Worm (Caenorhabditis elegans) whole organism, L1 larva: ENCODE data around the gene K03H9.3.
A peak's percentile ranks its signal among the peaks of the same experiment; 100 is the strongest.

Experiments used
- F16B12.6 ChIP-seq: fragments of 150-350 bp; optimal IDR thresholded peaks from 2 replicates; lab custom pipeline; 2014; ENCODE audit warnings: missing biosample characterization, missing genetic modification characterization
- Y116A8C.19 ChIP-seq: sonication (generic microtip); optimal IDR thresholded peaks from 2 replicates; lab custom pipeline; 2016; ENCODE audit warnings: missing compliant biosample characterization, missing genetic modification characterization, borderline replicate concordance
- aly-2 ChIP-seq: fragments of 150-350 bp; optimal IDR thresholded peaks from 2 replicates; lab custom pipeline; 2014; ENCODE audit warnings: missing biosample characterization, missing genetic modification characterization
- ama-1 ChIP-seq: fragments of 150-350 bp; optimal IDR thresholded peaks from 2 replicates; lab custom pipeline; 2014
- blmp-1 ChIP-seq: fragments of 150-350 bp; optimal IDR thresholded peaks from 2 replicates; lab custom pipeline; 2014; ENCODE audit warnings: missing biosample characterization, missing genetic modification characterization
- ceh-63 ChIP-seq: fragments of 200-800 bp; sonication (Bioruptor generic); optimal IDR thresholded peaks from 2 replicates; lab custom pipeline; 2018; ENCODE audit warnings: mild to moderate bottlenecking, missing genetic modification characterization, missing compliant biosample characterization
- ceh-8 ChIP-seq: fragments of 200-800 bp; sonication (Bioruptor generic); optimal IDR thresholded peaks from 2 replicates; lab custom pipeline; 2018; ENCODE audit warnings: mild to moderate bottlenecking, missing genetic modification characterization, moderate library complexity, missing compliant biosample characterization
- ceh-90 ChIP-seq: sonication (generic microtip); optimal IDR thresholded peaks from 2 replicates; lab custom pipeline; 2016; ENCODE audit warnings: missing genetic modification characterization, missing compliant biosample characterization
- ces-1 ChIP-seq: fragments of 150-350 bp; optimal IDR thresholded peaks from 2 replicates; lab custom pipeline; 2014; ENCODE audit warnings: missing biosample characterization, missing genetic modification reagents, missing genetic modification characterization
- dsc-1 ChIP-seq: sonication (generic microtip); optimal IDR thresholded peaks from 2 replicates; lab custom pipeline; 2016; ENCODE audit warnings: mild to moderate bottlenecking, missing genetic modification characterization, missing compliant biosample characterization
- efl-1 ChIP-seq, 4 experiments: fragments of 150-350 bp; optimal IDR thresholded peaks in 3 of 4; peaks in 1 of 4; 1 replicate in 1 of 4; 2 replicates in 3 of 4; lab custom pipeline; 2014; ENCODE audit warnings: missing biosample characterization in 2 of 4, missing genetic modification characterization in 2 of 4, missing genetic modification reagents in 2 of 4
- efl-3 ChIP-seq: fragments of 200-800 bp; sonication (Bioruptor generic); optimal IDR thresholded peaks from 2 replicates; lab custom pipeline; 2018; ENCODE audit warnings: mild to moderate bottlenecking, missing genetic modification characterization, missing compliant biosample characterization
- egl-27 ChIP-seq, 2 experiments: fragments of 150-350 bp in 1 of 2; sonication (generic microtip); optimal IDR thresholded peaks; 3 replicates each; lab custom pipeline; 2017 to 2018; ENCODE audit warnings: missing biosample characterization in 2 of 2, missing genetic modification characterization in 2 of 2, missing genetic modification reagents in 2 of 2
- elt-2 ChIP-seq: sonication (generic microtip); optimal IDR thresholded peaks from 2 replicates; lab custom pipeline; 2016; ENCODE audit warnings: missing genetic modification characterization, mild to moderate bottlenecking, inconsistent platforms, missing compliant biosample characterization, missing genetic modification reagents
- fkh-10 ChIP-seq: sonication (generic microtip); optimal IDR thresholded peaks from 2 replicates; lab custom pipeline; 2017; ENCODE audit warnings: missing biosample characterization, missing genetic modification reagents, missing genetic modification characterization
- fkh-4 ChIP-seq: sonication (generic microtip); optimal IDR thresholded peaks from 2 replicates; lab custom pipeline; 2016; ENCODE audit warnings: missing compliant biosample characterization, missing genetic modification characterization, borderline replicate concordance
- hlh-4 ChIP-seq: sonication (generic microtip); optimal IDR thresholded peaks from 2 replicates; lab custom pipeline; 2016; ENCODE audit warnings: mild to moderate bottlenecking, missing genetic modification characterization, missing compliant biosample characterization
- hpl-2 ChIP-seq: fragments of 150-350 bp; optimal IDR thresholded peaks from 2 replicates; lab custom pipeline; 2014; ENCODE audit warnings: missing biosample characterization, missing genetic modification reagents, missing genetic modification characterization
- irx-1 ChIP-seq: sonication (generic microtip); optimal IDR thresholded peaks from 2 replicates; lab custom pipeline; 2016; ENCODE audit warnings: missing genetic modification characterization, missing compliant biosample characterization
- isw-1 ChIP-seq: fragments of 200-800 bp; sonication (Bioruptor generic); IDR thresholded peaks from 2 replicates; pipeline ENCODE4 v1.3.6; 2022; ENCODE audit warnings: missing genetic modification characterization, missing compliant biosample characterization
- jun-1 ChIP-seq: fragments of 150-350 bp; optimal IDR thresholded peaks from 2 replicates; lab custom pipeline; 2014; ENCODE audit warnings: missing biosample characterization, missing genetic modification reagents, missing genetic modification characterization
- lin-13 ChIP-seq: fragments of 150-350 bp; optimal IDR thresholded peaks from 2 replicates; lab custom pipeline; 2014; ENCODE audit warnings: missing biosample characterization, missing genetic modification reagents, missing genetic modification characterization
- lin-14 ChIP-seq: fragments of 200-800 bp; sonication (Bioruptor generic); optimal IDR thresholded peaks from 2 replicates; lab custom pipeline; 2018; ENCODE audit warnings: mild to moderate bottlenecking, missing genetic modification characterization, moderate library complexity, missing compliant biosample characterization
- lin-35 ChIP-seq, 2 experiments: fragments of 150-350 bp; optimal IDR thresholded peaks; 2 replicates each; lab custom pipeline; 2014; ENCODE audit warnings: missing biosample characterization in 2 of 2, missing genetic modification characterization in 2 of 2, missing genetic modification reagents in 2 of 2
- lin-39 ChIP-seq: fragments of 150-350 bp; optimal IDR thresholded peaks from 2 replicates; lab custom pipeline; 2014; ENCODE audit warnings: missing biosample characterization, missing genetic modification reagents, missing genetic modification characterization
- nhr-11 ChIP-seq: fragments of 150-350 bp; optimal IDR thresholded peaks from 2 replicates; lab custom pipeline; 2014; ENCODE audit warnings: missing biosample characterization, missing genetic modification characterization
- nhr-20 ChIP-seq: sonication (generic microtip); optimal IDR thresholded peaks from 2 replicates; lab custom pipeline; 2016; ENCODE audit warnings: mild to moderate bottlenecking, missing genetic modification characterization, missing compliant biosample characterization
- nhr-237 ChIP-seq: fragments of 150-350 bp; optimal IDR thresholded peaks from 2 replicates; lab custom pipeline; 2014; ENCODE audit warnings: missing biosample characterization, missing genetic modification characterization
- nhr-28 ChIP-seq: fragments of 150-350 bp; optimal IDR thresholded peaks from 2 replicates; lab custom pipeline; 2014; ENCODE audit warnings: missing biosample characterization, missing genetic modification characterization
- nhr-71 ChIP-seq: sonication (generic microtip); optimal IDR thresholded peaks from 2 replicates; lab custom pipeline; 2016; ENCODE audit warnings: mild to moderate bottlenecking, missing genetic modification characterization, moderate library complexity, missing compliant biosample characterization
- nhr-85 ChIP-seq: sonication (generic microtip); peaks from one replicate; lab custom pipeline; 2016; ENCODE audit warnings: missing genetic modification characterization, inconsistent platforms, missing compliant biosample characterization
- nhr-90 ChIP-seq: sonication (generic microtip); optimal IDR thresholded peaks from 2 replicates; lab custom pipeline; 2016; ENCODE audit warnings: mild to moderate bottlenecking, missing genetic modification characterization, missing compliant biosample characterization; ENCODE audit not compliant: poor library complexity
- pag-3 ChIP-seq: sonication (generic microtip); optimal IDR thresholded peaks from 2 replicates; lab custom pipeline; 2017; ENCODE audit warnings: missing genetic modification characterization, mild to moderate bottlenecking, missing compliant biosample characterization, antibody characterized with exemption, borderline replicate concordance; ENCODE audit not compliant: insufficient read depth
- pax-3 ChIP-seq: fragments of 200-800 bp; sonication (Bioruptor generic); optimal IDR thresholded peaks from 2 replicates; lab custom pipeline; 2018; ENCODE audit warnings: mild to moderate bottlenecking, missing genetic modification characterization, moderate library complexity, missing compliant biosample characterization
- pqm-1 ChIP-seq: sonication (generic microtip); optimal IDR thresholded peaks from 3 replicates; lab custom pipeline; 2017; ENCODE audit warnings: missing biosample characterization, missing genetic modification characterization
- rnt-1 ChIP-seq: sonication (generic microtip); optimal IDR thresholded peaks from 2 replicates; lab custom pipeline; 2016; ENCODE audit warnings: mild to moderate bottlenecking, missing genetic modification characterization, moderate library complexity, missing compliant biosample characterization
- snu-23 ChIP-seq: sonication (generic microtip); optimal IDR thresholded peaks from 2 replicates; lab custom pipeline; 2016; ENCODE audit warnings: missing genetic modification characterization, missing compliant biosample characterization
- sup-37 ChIP-seq: fragments of 200-800 bp; sonication (Bioruptor generic); optimal IDR thresholded peaks from 2 replicates; lab custom pipeline; 2018; ENCODE audit warnings: mild to moderate bottlenecking, missing genetic modification characterization, missing compliant biosample characterization
- swsn-7 ChIP-seq: sonication (generic microtip); optimal IDR thresholded peaks from 2 replicates; lab custom pipeline; 2016; ENCODE audit warnings: missing genetic modification characterization, missing compliant biosample characterization
- unc-62 ChIP-seq: fragments of 150-350 bp; optimal IDR thresholded peaks from 2 replicates; lab custom pipeline; 2014; ENCODE audit warnings: missing biosample characterization, missing genetic modification reagents, missing genetic modification characterization
- unc-86 ChIP-seq: sonication (generic microtip); optimal IDR thresholded peaks from 2 replicates; lab custom pipeline; 2016; ENCODE audit warnings: missing genetic modification characterization, missing compliant biosample characterization
- unc-98 ChIP-seq: fragments of 200-800 bp; sonication (Bioruptor generic); IDR thresholded peaks from 2 replicates; pipeline ENCODE4 v1.3.6; 2022; ENCODE audit warnings: missing genetic modification characterization, missing compliant biosample characterization
- zip-4 ChIP-seq: fragments of 200-800 bp; sonication (Bioruptor generic); optimal IDR thresholded peaks from 2 replicates; lab custom pipeline; 2018; ENCODE audit warnings: mild to moderate bottlenecking, missing genetic modification characterization, moderate library complexity, missing compliant biosample characterization

K03H9.3 gene

DNA sequence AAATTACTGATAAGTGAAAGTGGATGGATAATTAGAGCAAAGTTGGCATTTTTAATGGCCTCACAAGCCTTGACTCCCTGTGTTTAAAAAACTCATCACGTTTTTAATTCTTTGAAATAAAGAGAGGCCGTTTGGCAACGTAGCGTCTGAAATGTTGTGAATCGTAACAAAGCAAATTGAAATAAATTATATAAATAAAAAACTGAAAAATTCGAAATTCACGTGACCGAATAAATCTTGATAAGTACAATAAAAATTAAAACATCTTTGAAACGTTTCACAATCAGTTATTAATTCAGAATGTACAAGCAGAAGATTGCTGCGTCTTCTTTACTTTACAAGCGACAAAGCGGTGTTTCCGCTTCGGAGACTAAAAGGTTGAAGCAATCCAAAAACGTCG lies at the start of gene K03H9.3:
TSS of gene K03H9.3 (plus strand) at position 301 of the 400 bp plus-strand sequence.
- TF ChIP-seq unc-98 (GFP tag; lab: Robert Waterston, UW) (no peak), irx-1 (tag; lab: Kevin White, UChicago) (no peak), ces-1 (no peak), isw-1 (GFP tag; lab: Robert Waterston, UW) (no peak), nhr-11 (tag; lab: Kevin White, UChicago) (no peak), lin-39 (tag; lab: Kevin White, UChicago) (no peak)

DNA sequence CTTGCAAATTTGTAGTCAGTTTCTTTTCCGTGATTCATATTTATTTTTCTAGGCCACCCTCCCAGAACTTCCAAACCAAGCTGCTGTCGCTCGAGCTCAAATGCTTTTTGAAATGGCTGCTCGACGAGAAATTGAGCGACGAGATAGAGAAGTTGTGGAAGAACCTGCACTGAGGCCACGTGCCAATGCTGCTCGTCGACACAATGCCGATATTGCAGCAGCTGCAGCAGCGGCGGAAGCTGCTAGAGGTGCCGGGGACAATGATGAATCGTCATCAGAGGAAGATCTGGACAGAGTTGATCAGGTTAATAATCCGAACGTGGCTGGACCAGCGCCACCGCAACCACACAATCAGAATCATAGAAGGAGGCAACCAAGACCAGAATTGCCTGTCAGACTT lies 49.6 kb upstream of the K03H9.3 start:
- TF ChIP-seq zip-4 (no peak), ama-1 (lab: Kevin White, UChicago) (no peak), ceh-63 (no peak), nhr-71 (tag; lab: Kevin White, UChicago) (no peak), ces-1 (no peak), pax-3 (tag; lab: Kevin White, UChicago) (no peak), lin-14 (GFP tag; lab: Kevin White, UChicago) (no peak), unc-62 (GFP tag; lab: Kevin White, UChicago) (no peak), nhr-237 (no peak), Y116A8C.19 (tag; lab: Kevin White, UChicago) (no peak), nhr-20 (tag; lab: Kevin White, UChicago) (no peak), dsc-1 (tag; lab: Kevin White, UChicago) (no peak), isw-1 (GFP tag; lab: Robert Waterston, UW) (no peak), ceh-90 (tag; lab: Kevin White, UChicago) (no peak), nhr-28 (tag; lab: Kevin White, UChicago) (no peak), aly-2 (tag; lab: Kevin White, UChicago) (no peak), lin-35 (GFP tag; optimal IDR thresholded peaks at IDR 0.05; lab: Kevin White, UChicago) (no peak), elt-2 (no peak), snu-23 (GFP tag; lab: Kevin White, UChicago) (no peak)

DNA sequence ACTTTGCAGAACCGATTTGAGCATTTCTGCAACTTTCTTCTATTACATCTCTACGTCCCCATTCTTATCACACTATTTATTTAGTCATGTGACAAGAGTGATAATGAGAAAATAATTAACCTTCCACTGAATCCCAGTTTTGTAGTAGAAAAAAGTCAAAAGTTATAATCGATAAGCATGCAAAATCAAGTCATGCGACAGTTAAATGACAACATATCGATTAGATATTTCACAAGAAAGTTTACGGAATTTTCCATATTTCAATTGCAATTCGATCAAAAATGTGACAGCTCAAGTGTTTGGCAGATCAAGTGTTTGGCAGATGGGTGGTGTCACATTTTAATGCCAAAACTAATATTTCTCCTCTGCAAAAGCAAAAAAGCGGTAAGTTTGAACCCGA lies 48.3 kb upstream of the K03H9.3 start:
- no peak for TF ChIP-seq zip-4
- peak; percentile 78 for TF ChIP-seq elt-2
- no peak for TF ChIP-seq rnt-1 (tag; lab: Kevin White, UChicago)
- no peak for TF ChIP-seq blmp-1 (tag; lab: Kevin White, UChicago)
- TF ChIP-seq nhr-71 (tag; lab: Kevin White, UChicago) = peak; percentile 1
- TF ChIP-seq egl-27 (tag; optimal IDR thresholded peaks at IDR 0.05; lab: Kevin White, UChicago) = no peak
- TF ChIP-seq lin-13 = no peak
- TF ChIP-seq hpl-2 (GFP tag; lab: Kevin White, UChicago) = peak; percentile 29
- TF ChIP-seq pag-3 (tag; lab: Kevin White, UChicago) = no peak
- no peak for TF ChIP-seq pqm-1
- peak in 1 of 2 experiments; percentile 55 for TF ChIP-seq lin-35 (GFP tag; optimal IDR thresholded peaks at IDR 0.05; lab: Kevin White, UChicago)
- no peak for TF ChIP-seq swsn-7
- no peak for TF ChIP-seq hlh-4 (tag; lab: Kevin White, UChicago)
- no peak for TF ChIP-seq nhr-237
- TF ChIP-seq ceh-90 (tag; lab: Kevin White, UChicago) = no peak
- TF ChIP-seq snu-23 (GFP tag; lab: Kevin White, UChicago) = no peak
- no peak for TF ChIP-seq efl-3 (GFP tag; lab: Kevin White, UChicago)
- no peak for TF ChIP-seq F16B12.6 (tag; lab: Kevin White, UChicago)
- no peak for TF ChIP-seq dsc-1 (tag; lab: Kevin White, UChicago)
- TF ChIP-seq fkh-10 = no peak
- TF ChIP-seq Y116A8C.19 (tag; lab: Kevin White, UChicago) = no peak
- peak; percentile 23 for TF ChIP-seq nhr-90 (tag; lab: Kevin White, UChicago)
- TF ChIP-seq fkh-4 (tag; lab: Kevin White, UChicago) = no peak
- TF ChIP-seq efl-1 (optimal IDR thresholded peaks at IDR 0.05; lab: Kevin White, UChicago) = no peak
- TF ChIP-seq efl-1 (GFP tag; optimal IDR thresholded peaks at IDR 0.05 in 1 of 2; lab: Kevin White, UChicago) = peak in 1 of 2 experiments; percentile 88
- TF ChIP-seq unc-86 (tag; lab: Kevin White, UChicago) = no peak
- TF ChIP-seq ama-1 (lab: Kevin White, UChicago) = no peak
- no peak for TF ChIP-seq sup-37 (GFP tag; lab: Kevin White, UChicago)
- TF ChIP-seq ceh-8 (GFP tag; lab: Kevin White, UChicago) = no peak
- TF ChIP-seq jun-1 (tag; lab: Kevin White, UChicago) = no peak
- peak; percentile 62 for TF ChIP-seq nhr-85 (tag; lab: Kevin White, UChicago)
